Fruit fly (Drosophila melanogaster): Measurements from ENCODE around the gene mRpL1.

mRpL1 gene

dm6 chr3R:8349449-8350115, 48.3 kb downstream of the mRpL1 start, which contains the start of gene Atg13 (continued):
- no peak for TF ChIP-seq ase (GFP tag; IDR thresholded peaks at IDR 0.05)
- no peak for TF ChIP-seq sd (tag; optimal IDR thresholded peaks at IDR 0.05)
- no peak for TF ChIP-seq CG3407 (GFP tag; optimal IDR thresholded peaks at IDR 0.05)
- TF ChIP-seq CG17328 (GFP tag; IDR thresholded peaks at IDR 0.05), result no peak
- TF ChIP-seq CG3726 (GFP tag; IDR thresholded peaks at IDR 0.05), result no peak
- TF ChIP-seq jing (GFP tag; optimal IDR thresholded peaks at IDR 0.05), result no peak
- peak; percentile 83 for TF ChIP-seq CG16813 (GFP tag; IDR thresholded peaks at IDR 0.05; ENCODE audit: partially characterized antibody)
- no peak for TF ChIP-seq CG8478 (optimal IDR thresholded peaks at IDR 0.05)
- TF ChIP-seq prd (optimal IDR thresholded peaks at IDR 0.05), result no peak
- peak; percentile 45; the same call in 2 of the 3 replicates for TF ChIP-seq prd (GFP tag; IDR thresholded peaks at IDR 0.05)
- no peak for TF ChIP-seq CG32532 (GFP tag; IDR thresholded peaks at IDR 0.05)
- peak; percentile 92 for TF ChIP-seq Sin3A (optimal IDR thresholded peaks at IDR 0.05)
- TF ChIP-seq CG34224 (GFP tag; IDR thresholded peaks at IDR 0.05; ENCODE audit: partially characterized antibody), result peak; percentile 68
- TF ChIP-seq slou (GFP tag; optimal IDR thresholded peaks at IDR 0.05), result no peak
- no peak for TF ChIP-seq stc (GFP tag; IDR thresholded peaks at IDR 0.05)
- peak; percentile 34; the same call in 1 of the 3 replicates for TF ChIP-seq Aef1 (GFP tag; IDR thresholded peaks at IDR 0.05)
- peak; percentile 35 for TF ChIP-seq Hr3 (GFP tag; optimal IDR thresholded peaks at IDR 0.05)
- peak; percentile 44 for TF ChIP-seq sna (GFP tag; IDR thresholded peaks at IDR 0.05; ENCODE audit: partially characterized antibody)
- no peak for TF ChIP-seq mirr (GFP tag; optimal IDR thresholded peaks at IDR 0.05)
- no peak for TF ChIP-seq CG6689 (GFP tag; IDR thresholded peaks at IDR 0.05)
- TF ChIP-seq insv (GFP tag; optimal IDR thresholded peaks at IDR 0.05), result no peak
- no peak for TF ChIP-seq gcm (GFP tag; optimal IDR thresholded peaks at IDR 0.05)
- TF ChIP-seq CG4404 (GFP tag; IDR thresholded peaks at IDR 0.05), result no peak
- peak; percentile 2 for TF ChIP-seq bab2 (GFP tag; optimal IDR thresholded peaks at IDR 0.05)
- no peak for TF ChIP-seq dmrt99B (tag; optimal IDR thresholded peaks at IDR 0.05)
- peak; percentile 23 for TF ChIP-seq dmrt11E (tag; optimal IDR thresholded peaks at IDR 0.05)
- no peak for TF ChIP-seq eve (GFP tag; optimal IDR thresholded peaks at IDR 0.05)
- TF ChIP-seq sens (GFP tag), result peak; percentile 61
- no peak for TF ChIP-seq Kr (GFP tag; optimal IDR thresholded peaks at IDR 0.05)
- peak; percentile 24 for TF ChIP-seq CG17829 (tag; optimal IDR thresholded peaks at IDR 0.05)
- TF ChIP-seq CG9876 (GFP tag; optimal IDR thresholded peaks at IDR 0.05), result no peak
- TF ChIP-seq btn (GFP tag; optimal IDR thresholded peaks at IDR 0.05), result no peak
- TF ChIP-seq klu (GFP tag; IDR thresholded peaks at IDR 0.05), result no peak
- peak; percentile 83 for TF ChIP-seq Sry-δ (GFP tag; optimal IDR thresholded peaks at IDR 0.05)
- no peak for TF ChIP-seq fd102C (GFP tag; optimal IDR thresholded peaks at IDR 0.05)
- no peak for TF ChIP-seq usp (GFP tag; optimal IDR thresholded peaks at IDR 0.05)
- no peak for TF ChIP-seq CG3847 (GFP tag; IDR thresholded peaks at IDR 0.05)
- no peak for TF ChIP-seq CG31365 (tag; optimal IDR thresholded peaks at IDR 0.05)
- TF ChIP-seq CG9797 (GFP tag; optimal IDR thresholded peaks at IDR 0.05), result peak; percentile 28
- TF ChIP-seq CG34376 (GFP tag; optimal IDR thresholded peaks at IDR 0.05), result no peak
- no peak for TF ChIP-seq MTF-1 (GFP tag; optimal IDR thresholded peaks at IDR 0.05; ENCODE audit: borderline replicate concordance)
- TF ChIP-seq CG1792 (GFP tag; optimal IDR thresholded peaks at IDR 0.05), result no peak
- TF ChIP-seq amos (GFP tag; IDR thresholded peaks at IDR 0.05; ENCODE audit: partially characterized antibody), result peak; percentile 90; the same call in 1 of the 2 replicates
- TF ChIP-seq HLH3B (GFP tag; IDR thresholded peaks at IDR 0.05), result no peak
- no peak for TF ChIP-seq grn (GFP tag; optimal IDR thresholded peaks at IDR 0.05)
- peak in 1 of 2 experiments; percentile 51 for TF ChIP-seq Dfd (GFP tag; optimal IDR thresholded peaks at IDR 0.05)
- TF ChIP-seq Dref (GFP tag; IDR thresholded peaks at IDR 0.05), result peak; percentile 89
- no peak for TF ChIP-seq CG8359 (GFP tag; optimal IDR thresholded peaks at IDR 0.05; ENCODE audit: borderline replicate concordance)
- no peak for TF ChIP-seq Max (GFP tag; optimal IDR thresholded peaks at IDR 0.05)
- peak; percentile 79 for TF ChIP-seq ato (GFP tag; IDR thresholded peaks at IDR 0.05; ENCODE audit: partially characterized antibody)
- no peak for TF ChIP-seq Hmr (GFP tag; optimal IDR thresholded peaks at IDR 0.05)
